Worm (Caenorhabditis elegans) whole organism, L3 larva: ENCODE data around the gene C37H5.5.

Experiments used
- ama-1 ChIP-seq: fragments of 150-350 bp; optimal IDR thresholded peaks from 2 replicates; lab custom pipeline; 2018
- nhr-11 ChIP-seq: fragments of 150-350 bp; optimal IDR thresholded peaks from 2 replicates; lab custom pipeline; 2014; ENCODE audit warnings: missing biosample characterization, missing genetic modification characterization
- nhr-237 ChIP-seq: fragments of 150-350 bp; optimal IDR thresholded peaks from 2 replicates; lab custom pipeline; 2014; ENCODE audit warnings: missing biosample characterization, missing genetic modification characterization
- sea-2 ChIP-seq: fragments of 150-350 bp; sonication (generic microtip); optimal IDR thresholded peaks from 4 replicates; lab custom pipeline; 2014; ENCODE audit warnings: missing biosample characterization, missing genetic modification reagents, missing genetic modification characterization

DNA sequence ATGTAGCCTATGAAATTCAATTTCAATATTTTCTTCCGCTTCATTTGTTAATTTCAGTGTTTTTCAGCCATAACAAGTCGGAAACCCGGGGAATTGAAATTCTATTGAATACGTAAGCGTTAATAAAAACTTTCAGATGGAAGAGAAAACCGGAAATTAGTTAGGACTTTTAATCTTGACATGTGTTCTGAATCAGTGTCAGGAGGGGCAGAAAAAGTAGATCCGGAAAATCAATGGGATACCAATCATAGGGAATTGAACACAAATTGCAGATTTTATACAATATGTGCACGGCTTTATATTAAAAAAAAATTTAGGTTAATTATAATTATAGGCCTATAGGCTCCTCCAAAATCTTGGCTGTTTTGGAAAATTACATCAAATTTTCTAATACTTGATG is 37.2 kb downstream of the C37H5.5 start:
- TF ChIP-seq ama-1 (lab: Kevin White, UChicago) (no peak), nhr-11 (no peak), nhr-237 (no peak), sea-2 (GFP tag; lab: Kevin White, UChicago) (no peak)
